Worm (Caenorhabditis elegans) whole organism, early embryonic: ENCODE data around the gene srh-32.

ENCODE experiments used
- B0310.2 ChIP-seq: sonication (generic microtip); optimal IDR thresholded peaks from 2 replicates; lab custom pipeline; 2016; ENCODE audit warnings: mild to moderate bottlenecking, missing genetic modification characterization, missing compliant biosample characterization
- F13C5.2 ChIP-seq: sonication (generic microtip); optimal IDR thresholded peaks from 2 replicates; lab custom pipeline; 2017; ENCODE audit warnings: mild to moderate bottlenecking, missing genetic modification characterization, inconsistent platforms, missing compliant biosample characterization
- aly-1 ChIP-seq: sonication (generic microtip); optimal IDR thresholded peaks from 2 replicates; lab custom pipeline; 2016; ENCODE audit warnings: missing genetic modification characterization, missing compliant biosample characterization
- ama-1 ChIP-seq: fragments of 150-350 bp; optimal IDR thresholded peaks from 2 replicates; lab custom pipeline; 2014
- ceh-13 ChIP-seq: fragments of 200-800 bp; sonication (Bioruptor generic); optimal IDR thresholded peaks from 2 replicates; lab custom pipeline; 2018; ENCODE audit warnings: mild to moderate bottlenecking, missing genetic modification characterization, missing compliant biosample characterization
- ceh-36 ChIP-seq: sonication (generic microtip); optimal IDR thresholded peaks from 2 replicates; lab custom pipeline; 2016; ENCODE audit warnings: missing genetic modification characterization, inconsistent platforms, missing compliant biosample characterization
- ets-7 ChIP-seq: sonication (generic microtip); optimal IDR thresholded peaks from 2 replicates; lab custom pipeline; 2016; ENCODE audit warnings: missing genotype, missing genetic modification characterization, missing compliant biosample characterization
- flt-1 ChIP-seq: fragments of 200-800 bp; sonication (Bioruptor generic); IDR thresholded peaks from 2 replicates; pipeline ENCODE4 v1.3.6; 2022; ENCODE audit warnings: missing genetic modification characterization, missing compliant biosample characterization
- hmbx-1 ChIP-seq: sonication (generic microtip); optimal IDR thresholded peaks from 2 replicates; lab custom pipeline; 2016; ENCODE audit warnings: mild to moderate bottlenecking, missing genetic modification characterization, missing compliant biosample characterization
- hmg-4 ChIP-seq: fragments of 200-800 bp; sonication (Bioruptor generic); optimal IDR thresholded peaks from 2 replicates; lab custom pipeline; 2018; ENCODE audit warnings: mild to moderate bottlenecking, missing genetic modification characterization, missing compliant biosample characterization
- hnd-1 ChIP-seq: sonication (generic microtip); optimal IDR thresholded peaks from 2 replicates; lab custom pipeline; 2016; ENCODE audit warnings: missing genetic modification characterization, missing compliant biosample characterization
- pes-1 ChIP-seq: fragments of 200-800 bp; sonication (Bioruptor generic); IDR thresholded peaks from 2 replicates; pipeline ENCODE4 v1.3.6; 2022; ENCODE audit warnings: missing genetic modification reagents, missing genetic modification characterization, missing compliant biosample characterization
- scrt-1 ChIP-seq: fragments of 200-800 bp; sonication (Bioruptor generic); IDR thresholded peaks from 2 replicates; pipeline ENCODE4 v1.3.6; 2022; ENCODE audit warnings: missing genetic modification characterization, missing compliant biosample characterization
- sea-1 ChIP-seq: fragments of 200-800 bp; sonication (Bioruptor generic); conservative IDR thresholded peaks from 2 replicates; pipeline ENCODE4 v1.3.6; 2022; ENCODE audit warnings: missing genetic modification characterization, missing compliant biosample characterization
- tbx-11 ChIP-seq: fragments of 200-800 bp; sonication (Bioruptor generic); IDR thresholded peaks from 2 replicates; pipeline ENCODE4 v1.3.6; 2022; ENCODE audit warnings: missing genetic modification characterization, missing compliant biosample characterization
- tbx-37 ChIP-seq: fragments of 200-800 bp; sonication (Bioruptor generic); conservative IDR thresholded peaks from 2 replicates; pipeline ENCODE4 v1.3.6; 2022; ENCODE audit warnings: missing genetic modification reagents, missing genetic modification characterization, missing compliant biosample characterization
- tra-4 ChIP-seq: sonication (generic microtip); optimal IDR thresholded peaks from 2 replicates; lab custom pipeline; 2017; ENCODE audit warnings: missing genetic modification characterization, missing compliant biosample characterization

Gene srh-32

ce11 chrV:17706217-17706806 is 5.3 kb downstream of the srh-32 start:
- no peak for TF ChIP-seq hmbx-1 (tag; lab: Kevin White, UChicago)

ce11 chrV:17707022-17707421 is 6.0 kb downstream of the srh-32 start, which contains the start of gene srh-31:
TSS of gene srh-31 (plus strand) at chrV:17707322.
- TF ChIP-seq ceh-36 (tag; lab: Kevin White, UChicago), result no peak

DNA sequence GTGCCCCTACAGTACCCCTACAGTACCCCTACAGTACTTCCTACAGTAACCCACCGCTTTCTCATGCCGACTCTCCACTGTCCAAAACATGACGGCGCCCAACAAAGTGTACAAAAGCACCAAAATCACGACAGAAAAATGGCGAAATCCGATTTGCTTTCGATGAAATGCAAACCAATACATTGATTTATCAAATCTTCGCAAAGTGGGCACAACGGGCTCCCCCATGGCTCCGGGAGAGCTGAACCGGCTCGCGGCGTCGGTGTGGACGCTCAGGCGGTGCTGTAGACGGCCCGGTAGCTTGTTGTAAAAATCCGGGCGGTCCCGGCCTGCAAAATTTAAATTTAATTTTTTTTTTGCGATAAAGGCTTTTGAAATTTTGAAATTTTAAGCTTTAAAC is 11.3 kb downstream of the srh-32 start:
- TF ChIP-seq scrt-1 (GFP tag; lab: Robert Waterston, UW), result no peak
- TF ChIP-seq hmg-4, result no peak
- TF ChIP-seq tra-4, result no peak
- no peak for TF ChIP-seq ama-1 (lab: Kevin White, UChicago)
- TF ChIP-seq ets-7, result no peak
- no peak for TF ChIP-seq F13C5.2
- TF ChIP-seq flt-1 (GFP tag; lab: Robert Waterston, UW), result no peak
- no peak for TF ChIP-seq B0310.2 (tag; lab: Kevin White, UChicago)
- no peak for TF ChIP-seq hnd-1 (tag; lab: Kevin White, UChicago)
- no peak for TF ChIP-seq tbx-37 (GFP tag; lab: Robert Waterston, UW)
- TF ChIP-seq aly-1, result no peak
- no peak for TF ChIP-seq ceh-36 (tag; lab: Kevin White, UChicago)
- no peak for TF ChIP-seq sea-1 (GFP tag; lab: Robert Waterston, UW)
- TF ChIP-seq ceh-13 (GFP tag; lab: Kevin White, UChicago), result no peak
- no peak for TF ChIP-seq pes-1 (GFP tag; lab: Robert Waterston, UW)

DNA sequence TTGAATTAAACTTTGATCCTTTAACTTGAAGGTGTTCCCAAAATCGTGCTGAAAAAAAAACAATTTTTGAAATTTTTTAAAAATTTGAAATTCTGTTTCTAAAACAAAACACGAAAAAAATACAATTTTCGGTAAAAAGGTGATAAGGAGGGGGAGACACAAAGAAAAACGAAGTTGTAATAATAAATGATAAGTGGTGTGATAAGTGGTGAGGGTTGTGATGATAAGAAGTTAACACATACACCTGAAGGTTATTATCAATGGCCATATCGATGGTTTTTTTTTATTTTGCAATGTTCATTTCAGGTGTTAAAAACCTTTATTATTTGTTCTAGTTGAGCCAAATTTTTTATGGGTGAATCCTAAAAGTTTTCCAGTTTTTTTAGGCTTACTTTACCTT is 13.3 kb downstream of the srh-32 start, which contains the start of gene twk-33:
Gene twk-33 (minus strand): TSS at position 48 of the 400 bp plus-strand sequence.
- TF ChIP-seq ets-7 (no peak), B0310.2 (tag; lab: Kevin White, UChicago) (no peak), ceh-36 (tag; lab: Kevin White, UChicago) (no peak), tbx-11 (no peak), ceh-13 (GFP tag; lab: Kevin White, UChicago) (no peak), scrt-1 (GFP tag; lab: Robert Waterston, UW) (no peak), hmg-4 (no peak), sea-1 (GFP tag; lab: Robert Waterston, UW) (no peak), tbx-37 (GFP tag; lab: Robert Waterston, UW) (no peak), F13C5.2 (no peak), hmbx-1 (tag; lab: Kevin White, UChicago) (no peak), flt-1 (GFP tag; lab: Robert Waterston, UW) (no peak), tra-4 (no peak), aly-1 (no peak), pes-1 (GFP tag; lab: Robert Waterston, UW) (no peak), ama-1 (lab: Kevin White, UChicago) (no peak), hnd-1 (tag; lab: Kevin White, UChicago) (no peak)

DNA sequence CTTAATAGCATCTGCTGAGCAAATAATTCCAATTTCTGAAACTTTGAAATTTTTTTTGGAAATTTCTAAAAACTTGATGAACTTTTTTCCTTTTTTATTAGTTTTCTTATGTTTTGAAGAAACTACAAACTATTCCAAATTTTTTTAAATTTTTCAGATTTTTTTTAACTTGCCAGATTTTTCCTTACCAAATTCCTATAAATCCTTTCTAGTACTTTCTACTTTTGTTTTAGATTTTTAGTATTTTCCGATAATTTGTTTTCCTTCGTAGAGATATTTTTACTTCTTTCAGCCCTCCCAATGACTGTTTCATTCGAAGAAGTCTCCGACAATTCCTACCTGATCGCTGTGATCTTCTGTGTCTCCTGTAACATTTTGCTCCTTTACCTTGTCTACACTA is 17.6 kb downstream of the srh-32 start, which contains the start of gene str-77:
Gene str-77 (plus strand): TSS at position 301 of the 400 bp plus-strand sequence.
- TF ChIP-seq aly-1, result no peak
- no peak for TF ChIP-seq tbx-37 (GFP tag; lab: Robert Waterston, UW)
- no peak for TF ChIP-seq ceh-13 (GFP tag; lab: Kevin White, UChicago)
- TF ChIP-seq scrt-1 (GFP tag; lab: Robert Waterston, UW), result no peak
- TF ChIP-seq pes-1 (GFP tag; lab: Robert Waterston, UW), result no peak
- no peak for TF ChIP-seq ceh-36 (tag; lab: Kevin White, UChicago)
- no peak for TF ChIP-seq F13C5.2
- no peak for TF ChIP-seq ama-1 (lab: Kevin White, UChicago)

DNA sequence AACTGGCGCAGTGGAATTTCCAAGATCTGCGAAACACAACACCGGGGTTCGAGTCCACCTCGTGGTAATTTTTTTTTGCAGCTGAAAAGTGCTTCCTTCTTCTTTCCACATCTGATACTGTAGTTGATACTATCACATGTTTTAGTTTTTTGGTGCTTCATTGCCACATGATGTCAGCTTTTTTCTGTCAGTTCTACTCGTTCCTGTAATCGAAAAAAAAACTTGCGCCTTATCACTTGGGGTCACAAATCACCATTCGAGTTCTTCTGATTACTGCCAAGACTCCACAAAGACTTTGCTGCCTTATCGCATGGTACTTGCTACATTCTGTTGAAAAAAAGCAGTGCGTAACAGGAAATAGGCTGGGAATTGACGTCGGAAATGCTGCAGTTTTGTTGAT is 20.7 kb downstream of the srh-32 start:
- TF ChIP-seq hmg-4, result no peak
- no peak for TF ChIP-seq F13C5.2
- TF ChIP-seq ets-7, result no peak
- TF ChIP-seq aly-1, result no peak
- TF ChIP-seq pes-1 (GFP tag; lab: Robert Waterston, UW), result no peak
- no peak for TF ChIP-seq ceh-13 (GFP tag; lab: Kevin White, UChicago)
- TF ChIP-seq scrt-1 (GFP tag; lab: Robert Waterston, UW), result no peak
- no peak for TF ChIP-seq tbx-37 (GFP tag; lab: Robert Waterston, UW)
- TF ChIP-seq tbx-11, result no peak
- no peak for TF ChIP-seq ama-1 (lab: Kevin White, UChicago)
- TF ChIP-seq tra-4, result no peak
- TF ChIP-seq B0310.2 (tag; lab: Kevin White, UChicago), result no peak
- TF ChIP-seq ceh-36 (tag; lab: Kevin White, UChicago), result no peak
- TF ChIP-seq sea-1 (GFP tag; lab: Robert Waterston, UW), result no peak
- no peak for TF ChIP-seq hnd-1 (tag; lab: Kevin White, UChicago)
- no peak for TF ChIP-seq hmbx-1 (tag; lab: Kevin White, UChicago)

- TF ChIP-seq flt-1 (GFP tag; lab: Robert Waterston, UW) (no peak), tbx-11 (no peak), hmg-4 (no peak), tbx-37 (GFP tag; lab: Robert Waterston, UW) (no peak), ceh-13 (GFP tag; lab: Kevin White, UChicago) (no peak), pes-1 (GFP tag; lab: Robert Waterston, UW) (no peak), ceh-36 (tag; lab: Kevin White, UChicago) (no peak), hnd-1 (tag; lab: Kevin White, UChicago) (no peak), tra-4 (no peak), F13C5.2 (no peak), ama-1 (lab: Kevin White, UChicago) (no peak), B0310.2 (tag; lab: Kevin White, UChicago) (no peak), scrt-1 (GFP tag; lab: Robert Waterston, UW) (no peak), hmbx-1 (tag; lab: Kevin White, UChicago) (no peak)
Measured at ce11 chrV:17722553-17722952, 21.5 kb downstream of the srh-32 start.
